Fruit fly (Drosophila melanogaster): ENCODE measurements around the gene Spase22-23.

Gene Spase22-23

DNA sequence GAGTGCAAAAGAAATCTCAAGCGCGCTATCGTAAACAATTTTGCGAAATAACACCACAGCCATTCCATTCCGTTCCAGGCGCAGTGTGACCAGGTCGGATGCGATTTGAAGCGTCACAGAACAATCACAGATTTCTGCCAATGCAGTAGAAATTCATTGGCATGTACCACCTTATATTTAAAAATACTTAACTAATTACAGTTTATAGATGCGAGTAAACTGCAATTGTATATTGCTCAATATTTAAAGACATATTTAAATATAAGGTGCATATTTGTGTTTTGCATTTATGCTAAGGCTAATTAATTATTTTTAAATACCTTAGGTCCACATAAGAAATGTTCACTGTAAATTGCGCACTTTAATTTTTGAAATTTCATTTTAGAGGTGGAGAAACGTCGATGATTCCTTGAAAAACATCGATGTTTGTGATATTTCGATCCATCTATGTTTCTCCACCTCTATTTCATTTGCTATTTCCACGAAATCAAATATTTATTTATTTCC, 36.4 kb downstream of the Spase22-23 start, which contains the start of the genes SMC6 and CG6204 (continued):
- TF ChIP-seq esn (GFP tag; optimal IDR thresholded peaks at IDR 0.05) = peak; percentile 97
- TF ChIP-seq svp (GFP tag) = peak; percentile 97
- peak; percentile 90 for TF ChIP-seq fd59A (GFP tag; optimal IDR thresholded peaks at IDR 0.05)
- peak; percentile 78 for TF ChIP-seq Blimp-1 (GFP tag; optimal IDR thresholded peaks at IDR 0.05)
- peak; percentile 88 for TF ChIP-seq CG4318 (GFP tag; optimal IDR thresholded peaks at IDR 0.05)
- peak; percentile 96 for TF ChIP-seq acj6 (GFP tag; optimal IDR thresholded peaks at IDR 0.05)
- peak; percentile 97 for TF ChIP-seq CG11762 (GFP tag; optimal IDR thresholded peaks at IDR 0.05; ENCODE audit: insufficient read depth)
- peak; percentile 94 for TF ChIP-seq CG34406 (GFP tag; optimal IDR thresholded peaks at IDR 0.05)
- peak; percentile 76 for TF ChIP-seq CG16779 (tag; optimal IDR thresholded peaks at IDR 0.05)
- peak; percentile 94 for TF ChIP-seq Gug (GFP tag; IDR thresholded peaks at IDR 0.05)
- peak; percentile 99 for TF ChIP-seq Eip78C (GFP tag)
- TF ChIP-seq Hr38 (GFP tag; optimal IDR thresholded peaks at IDR 0.05) = no peak
- TF ChIP-seq net (GFP tag; optimal IDR thresholded peaks at IDR 0.05) = peak; percentile 90
- TF ChIP-seq eg (GFP tag; IDR thresholded peaks at IDR 0.05) = peak; percentile 97
- peak; percentile 92 for TF ChIP-seq CG8319 (GFP tag; optimal IDR thresholded peaks at IDR 0.05)
- peak; percentile 91 for TF ChIP-seq CG11294 (GFP tag; IDR thresholded peaks at IDR 0.05)
- peak; percentile 74 for TF ChIP-seq fkh (GFP tag; optimal IDR thresholded peaks at IDR 0.05)
- TF ChIP-seq achi (GFP tag; optimal IDR thresholded peaks at IDR 0.05) = peak; percentile 95
- peak; percentile 86 for TF ChIP-seq CG9139 (GFP tag; optimal IDR thresholded peaks at IDR 0.05)
- no peak for TF ChIP-seq vri (GFP tag; optimal IDR thresholded peaks at IDR 0.05)
- peak; percentile 95 for TF ChIP-seq Smox (GFP tag; optimal IDR thresholded peaks at IDR 0.05)
- peak; percentile 93 for TF ChIP-seq Lpt (GFP tag; optimal IDR thresholded peaks at IDR 0.05)
- TF ChIP-seq CG6163 (GFP tag; IDR thresholded peaks at IDR 0.05) = peak; percentile 96
- peak; percentile 96 for TF ChIP-seq lz (GFP tag; optimal IDR thresholded peaks at IDR 0.05)
- TF ChIP-seq salr (GFP tag; optimal IDR thresholded peaks at IDR 0.05) = peak in 1 of 2 experiments; percentile 89
- peak; percentile 83 for TF ChIP-seq CG6854 (GFP tag; optimal IDR thresholded peaks at IDR 0.05)
- no peak for TF ChIP-seq CG6276 (GFP tag; optimal IDR thresholded peaks at IDR 0.05)
- peak; percentile 93 for TF ChIP-seq Sox102F (GFP tag; optimal IDR thresholded peaks at IDR 0.05)

DNA sequence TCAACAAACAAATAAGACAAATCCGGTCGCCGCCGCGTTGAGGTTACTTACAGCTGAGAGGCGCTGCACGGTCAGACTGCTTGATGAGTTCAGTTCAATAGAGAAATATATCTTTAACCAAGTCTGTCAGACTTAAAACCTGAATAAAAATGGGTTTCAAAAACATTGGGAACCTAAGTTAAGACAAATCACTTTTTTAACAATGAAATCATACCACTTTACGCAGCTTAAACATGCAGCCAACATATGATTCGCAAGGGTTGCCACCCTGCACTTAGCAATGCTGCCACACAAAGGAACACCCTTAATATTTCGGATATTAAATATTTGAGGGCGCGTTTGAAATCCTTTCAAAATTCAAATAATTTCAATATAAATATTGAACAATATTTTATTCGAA, 41.2 kb downstream of the Spase22-23 start, which contains the start of gene CG5515:
TSS of gene CG5515 (minus strand) at position 278 of the 400 bp plus-strand sequence.
- TF ChIP-seq CG34406 (GFP tag; optimal IDR thresholded peaks at IDR 0.05) (peak; percentile 63), CG6792 (GFP tag; optimal IDR thresholded peaks at IDR 0.05) (peak; percentile 45), dsx (GFP tag; optimal IDR thresholded peaks at IDR 0.05; ENCODE audit: poor library complexity, severe bottlenecking) (no peak), Ets96B (tag; optimal IDR thresholded peaks at IDR 0.05) (no peak), Sox102F (GFP tag; optimal IDR thresholded peaks at IDR 0.05) (no peak), Hr38 (GFP tag; optimal IDR thresholded peaks at IDR 0.05) (no peak), CG9139 (GFP tag; optimal IDR thresholded peaks at IDR 0.05) (no peak), fd59A (GFP tag; optimal IDR thresholded peaks at IDR 0.05) (no peak), CG11294 (GFP tag; IDR thresholded peaks at IDR 0.05) (peak; percentile 14; the same call in 1 of the 2 replicates), net (GFP tag; optimal IDR thresholded peaks at IDR 0.05) (peak; percentile 48), CG11902 (GFP tag; optimal IDR thresholded peaks at IDR 0.05) (peak; percentile 45), CG8319 (GFP tag; optimal IDR thresholded peaks at IDR 0.05) (peak; percentile 40), CG1621 (tag; optimal IDR thresholded peaks at IDR 0.05) (no peak), Blimp-1 (GFP tag; optimal IDR thresholded peaks at IDR 0.05) (no peak), CG7368 (GFP tag; optimal IDR thresholded peaks at IDR 0.05) (no peak), Met (GFP tag; optimal IDR thresholded peaks at IDR 0.05) (no peak), CG4318 (GFP tag; optimal IDR thresholded peaks at IDR 0.05) (peak; percentile 52), esn (GFP tag; optimal IDR thresholded peaks at IDR 0.05) (peak; percentile 81), svp (GFP tag) (no peak), CG32006 (GFP tag; optimal IDR thresholded peaks at IDR 0.05) (peak; percentile 65), topi (GFP tag; optimal IDR thresholded peaks at IDR 0.05) (peak; percentile 75), Eip78C (GFP tag) (peak; percentile 78), lz (GFP tag; optimal IDR thresholded peaks at IDR 0.05) (peak; percentile 77), eg (GFP tag; IDR thresholded peaks at IDR 0.05) (peak; percentile 57; the same call in 2 of the 3 replicates), Smox (GFP tag; optimal IDR thresholded peaks at IDR 0.05) (no peak), salr (GFP tag; optimal IDR thresholded peaks at IDR 0.05) (no peak), Ets21C (GFP tag; optimal IDR thresholded peaks at IDR 0.05) (peak; percentile 67), CG10669 (GFP tag; optimal IDR thresholded peaks at IDR 0.05) (no peak), CG6163 (GFP tag; IDR thresholded peaks at IDR 0.05) (peak; percentile 64), CG6854 (GFP tag; optimal IDR thresholded peaks at IDR 0.05) (no peak), CG10631 (GFP tag; optimal IDR thresholded peaks at IDR 0.05) (peak; percentile 62), Lpt (GFP tag; optimal IDR thresholded peaks at IDR 0.05) (no peak), Eip93F (GFP tag; optimal IDR thresholded peaks at IDR 0.05) (no peak), ss (GFP tag; optimal IDR thresholded peaks at IDR 0.05) (no peak), vri (GFP tag; optimal IDR thresholded peaks at IDR 0.05) (no peak), fkh (GFP tag; optimal IDR thresholded peaks at IDR 0.05) (no peak), Gug (GFP tag; IDR thresholded peaks at IDR 0.05) (no peak), pdm3 (GFP tag; optimal IDR thresholded peaks at IDR 0.05) (peak; percentile 74), Sox14 (GFP tag; optimal IDR thresholded peaks at IDR 0.05) (peak; percentile 79), fd85E (GFP tag; optimal IDR thresholded peaks at IDR 0.05) (no peak), acj6 (GFP tag; optimal IDR thresholded peaks at IDR 0.05) (peak; percentile 63)
